Worm (Caenorhabditis elegans): Measurements from ENCODE around the gene rgl-1.

DNA sequence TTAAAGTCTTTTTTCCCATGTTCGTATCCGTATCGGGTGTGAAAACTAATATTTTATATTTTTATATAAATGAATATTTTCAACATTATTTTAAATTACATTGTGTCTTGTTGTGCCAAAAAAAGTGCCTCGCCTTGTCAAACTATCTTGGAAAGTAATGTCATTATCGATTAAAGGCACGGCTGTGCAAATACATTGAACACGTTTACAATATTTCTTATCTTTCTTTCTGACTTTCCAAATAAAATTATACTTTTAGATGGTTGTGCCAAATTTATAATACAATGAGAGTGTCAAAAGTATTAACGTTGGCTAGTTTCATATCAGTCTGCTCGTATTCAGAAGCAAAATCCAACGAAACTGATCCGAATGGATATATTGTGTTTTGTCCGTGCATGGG lies 54.6 kb downstream of the rgl-1 start, which contains the start of gene pfut-1:
- no peak for TF ChIP-seq ztf-23 (GFP tag; IDR thresholded peaks at IDR 0.05)
- no peak for TF ChIP-seq T22C8.4 (GFP tag; IDR thresholded peaks at IDR 0.05)
- TF ChIP-seq med-1 (GFP tag; optimal IDR thresholded peaks at IDR 0.05; ENCODE audit: insufficient read depth): no peak
- no peak for TF ChIP-seq flt-1 (GFP tag; IDR thresholded peaks at IDR 0.05)
